Worm (Caenorhabditis elegans) whole organism, L3 larva: ENCODE data around the gene srh-32.

Experiments
- R02D3.7 ChIP-seq: fragments of 150-350 bp; optimal IDR thresholded peaks from 2 replicates; lab custom pipeline; 2014; ENCODE audit warnings: missing biosample characterization, missing genetic modification characterization
- aly-2 ChIP-seq: fragments of 150-350 bp; optimal IDR thresholded peaks from 2 replicates; lab custom pipeline; 2014; ENCODE audit warnings: missing biosample characterization, missing genetic modification characterization
- ceh-9 ChIP-seq: sonication (generic microtip); optimal IDR thresholded peaks from 2 replicates; lab custom pipeline; 2018; ENCODE audit warnings: missing biosample characterization, missing genetic modification characterization
- elt-3 ChIP-seq, 3 experiments: fragments of 150-350 bp in 1 of 3; sonication (generic microtip) in 2 of 3; optimal IDR thresholded peaks; 2 replicates in 2 of 3; 4 replicates in 1 of 3; lab custom pipeline; 2014 to 2017; ENCODE audit warnings: missing biosample characterization in 3 of 3, missing genetic modification characterization in 3 of 3
- fos-1 ChIP-seq: fragments of 150-350 bp; optimal IDR thresholded peaks from 2 replicates; lab custom pipeline; 2014; ENCODE audit warnings: missing biosample characterization, missing genetic modification characterization
- mdl-1 ChIP-seq: fragments of 150-350 bp; optimal IDR thresholded peaks from 2 replicates; lab custom pipeline; 2014; ENCODE audit warnings: missing biosample characterization, missing genetic modification characterization
- nhr-11 ChIP-seq: fragments of 150-350 bp; optimal IDR thresholded peaks from 2 replicates; lab custom pipeline; 2014; ENCODE audit warnings: missing biosample characterization, missing genetic modification characterization
- nhr-43 ChIP-seq: sonication (generic microtip); optimal IDR thresholded peaks from 2 replicates; lab custom pipeline; 2016; ENCODE audit warnings: mild to moderate bottlenecking, missing genetic modification characterization, missing compliant biosample characterization; ENCODE audit not compliant: poor library complexity, severe bottlenecking
- nhr-67 ChIP-seq: fragments of 150-350 bp; optimal IDR thresholded peaks from 2 replicates; lab custom pipeline; 2014; ENCODE audit warnings: missing biosample characterization, missing genetic modification characterization
- pha-4 ChIP-seq: fragments of 150-350 bp; optimal IDR thresholded peaks from 2 replicates; lab custom pipeline; 2014; ENCODE audit warnings: missing biosample characterization, missing genetic modification reagents, missing genetic modification characterization
- pqm-1 ChIP-seq: fragments of 150-350 bp; optimal IDR thresholded peaks from 2 replicates; lab custom pipeline; 2017; ENCODE audit warnings: missing biosample characterization, missing genetic modification characterization, inconsistent platforms
- snpc-4 ChIP-seq: fragments of 150-350 bp; optimal IDR thresholded peaks from 2 replicates; lab custom pipeline; 2014; ENCODE audit warnings: missing biosample characterization, missing genetic modification characterization
- unc-39 ChIP-seq: sonication (generic microtip); optimal IDR thresholded peaks from 4 replicates; lab custom pipeline; 2017; ENCODE audit warnings: missing biosample characterization, missing genetic modification characterization
- zag-1 ChIP-seq: fragments of 150-350 bp; optimal IDR thresholded peaks from 2 replicates; lab custom pipeline; 2014; ENCODE audit warnings: missing biosample characterization, missing genetic modification characterization

DNA sequence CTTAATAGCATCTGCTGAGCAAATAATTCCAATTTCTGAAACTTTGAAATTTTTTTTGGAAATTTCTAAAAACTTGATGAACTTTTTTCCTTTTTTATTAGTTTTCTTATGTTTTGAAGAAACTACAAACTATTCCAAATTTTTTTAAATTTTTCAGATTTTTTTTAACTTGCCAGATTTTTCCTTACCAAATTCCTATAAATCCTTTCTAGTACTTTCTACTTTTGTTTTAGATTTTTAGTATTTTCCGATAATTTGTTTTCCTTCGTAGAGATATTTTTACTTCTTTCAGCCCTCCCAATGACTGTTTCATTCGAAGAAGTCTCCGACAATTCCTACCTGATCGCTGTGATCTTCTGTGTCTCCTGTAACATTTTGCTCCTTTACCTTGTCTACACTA, 17.6 kb downstream of the srh-32 start, which contains the start of gene str-77:
- TF ChIP-seq unc-39 (tag; lab: Kevin White, UChicago) (no peak), snpc-4 (tag; lab: Kevin White, UChicago) (no peak), R02D3.7 (tag; lab: Kevin White, UChicago) (no peak), pha-4 (tag; lab: Kevin White, UChicago) (no peak), fos-1 (tag; lab: Kevin White, UChicago) (no peak), aly-2 (tag; lab: Kevin White, UChicago) (no peak), zag-1 (tag; lab: Kevin White, UChicago) (no peak), nhr-67 (no peak), nhr-43 (no peak), nhr-11 (no peak), ceh-9 (no peak), pqm-1 (tag; lab: Kevin White, UChicago) (no peak), mdl-1 (no peak), elt-3 (tag; optimal IDR thresholded peaks at IDR 0.05; lab: Kevin White, UChicago) (no peak)
